Fruit fly (Drosophila melanogaster) whole organism, embryonic: ENCODE results near the gene Hsp70Ba.

Experiments
- B-H1 ChIP-seq: fragments of 200-800 bp; sonication (Bioruptor generic); IDR thresholded peaks from 3 replicates; pipeline ENCODE4 v1.3.6; 2022; ENCODE audit warnings: missing biosample characterization, missing genetic modification characterization
- Bdp1 ChIP-seq: fragments of 200-800 bp; sonication (Bioruptor generic); optimal IDR thresholded peaks from 3 replicates; lab custom pipeline; 2016; ENCODE audit warnings: missing biosample characterization, missing genetic modification characterization
- CG10462 ChIP-seq: fragments of 200-800 bp; sonication (Bioruptor generic); optimal IDR thresholded peaks from 2 replicates; lab custom pipeline; 2016; ENCODE audit warnings: missing biosample characterization, missing genetic modification characterization
- CG10565 ChIP-seq: fragments of 200-800 bp; sonication (Bioruptor generic); optimal IDR thresholded peaks from 3 replicates; lab custom pipeline; 2016; ENCODE audit warnings: missing biosample characterization, mild to moderate bottlenecking, missing genetic modification characterization
- CG11085 ChIP-seq: fragments of 200-800 bp; sonication (Bioruptor generic); IDR thresholded peaks from 2 replicates; pipeline ENCODE4 v1.3.6; 2022; ENCODE audit warnings: missing biosample characterization, missing genetic modification characterization
- CG11093 ChIP-seq: fragments of 200-800 bp; sonication (Bioruptor generic); IDR thresholded peaks from 3 replicates; pipeline ENCODE4 v1.3.6; 2022; ENCODE audit warnings: missing biosample characterization, missing genetic modification characterization
- CG12071 ChIP-seq: fragments of 200-800 bp; sonication (Bioruptor generic); optimal IDR thresholded peaks from 3 replicates; lab custom pipeline; 2018; ENCODE audit warnings: missing biosample characterization, mild to moderate bottlenecking, missing genetic modification characterization
- CG1233 ChIP-seq: fragments of 200-800 bp; sonication (Bioruptor generic); optimal IDR thresholded peaks from 4 replicates; lab custom pipeline; 2018; ENCODE audit warnings: missing biosample characterization, mild to moderate bottlenecking, missing genetic modification characterization
- CG13296 ChIP-seq: fragments of 200-800 bp; sonication (Bioruptor generic); optimal IDR thresholded peaks from 3 replicates; lab custom pipeline; 2018; ENCODE audit warnings: missing biosample characterization, mild to moderate bottlenecking, missing genetic modification characterization
- CG13775 ChIP-seq: fragments of 200-800 bp; sonication (Bioruptor generic); optimal IDR thresholded peaks from 3 replicates; lab custom pipeline; 2017; ENCODE audit warnings: missing biosample characterization, mild to moderate bottlenecking, missing genetic modification characterization
- CG14014 ChIP-seq: fragments of 200-800 bp; sonication (Bioruptor generic); IDR thresholded peaks from 2 replicates; pipeline ENCODE4 v1.3.6; 2022; ENCODE audit warnings: missing biosample characterization, missing genetic modification characterization
- CG15514 ChIP-seq: fragments of 200-800 bp; sonication (Bioruptor generic); optimal IDR thresholded peaks from 3 replicates; lab custom pipeline; 2017; ENCODE audit warnings: missing biosample characterization, missing genetic modification characterization, mild to moderate bottlenecking, moderate library complexity, missing genetic modification reagents
- CG16815 ChIP-seq: fragments of 200-800 bp; sonication (Bioruptor generic); optimal IDR thresholded peaks from 3 replicates; lab custom pipeline; 2017; ENCODE audit warnings: missing biosample characterization, mild to moderate bottlenecking, missing genetic modification characterization
- CG16863 ChIP-seq: fragments of 200-800 bp; sonication (Bioruptor generic); optimal IDR thresholded peaks from 3 replicates; lab custom pipeline; 2016; ENCODE audit warnings: missing biosample characterization, missing genetic modification characterization
- CG17186 ChIP-seq: fragments of 200-800 bp; sonication (Bioruptor generic); optimal IDR thresholded peaks from 3 replicates; lab custom pipeline; 2017; ENCODE audit warnings: missing biosample characterization, missing genetic modification reagents, missing genetic modification characterization
- CG17612 ChIP-seq: fragments of 200-800 bp; sonication (Bioruptor generic); IDR thresholded peaks from 2 replicates; pipeline ENCODE4 v1.3.6; 2022; ENCODE audit warnings: missing biosample characterization, missing genetic modification characterization
- CG17829 ChIP-seq: fragments of 200-800 bp; optimal IDR thresholded peaks from 2 replicates; lab custom pipeline; 2019; ENCODE audit warnings: missing biosample characterization, mild to moderate bottlenecking, missing genetic modification characterization, moderate library complexity
- CG1832 ChIP-seq: fragments of 200-800 bp; sonication (Bioruptor generic); optimal IDR thresholded peaks from 2 replicates; lab custom pipeline; 2017; ENCODE audit warnings: missing biosample characterization, mild to moderate bottlenecking, missing genetic modification characterization, inconsistent platforms
- CG30403 ChIP-seq: fragments of 200-800 bp; sonication (Bioruptor generic); optimal IDR thresholded peaks from 3 replicates; lab custom pipeline; 2016; ENCODE audit warnings: missing biosample characterization, missing genetic modification characterization
- CG31441 ChIP-seq: fragments of 200-800 bp; sonication (Bioruptor generic); IDR thresholded peaks from 2 replicates; pipeline ENCODE4 v1.3.6; 2022; ENCODE audit warnings: missing biosample characterization, missing genetic modification characterization
- CG3163 ChIP-seq: fragments of 200-800 bp; sonication (Bioruptor generic); optimal IDR thresholded peaks from 3 replicates; lab custom pipeline; 2016; ENCODE audit warnings: missing biosample characterization, missing genetic modification characterization
- CG34376 ChIP-seq: fragments of 200-800 bp; sonication (Bioruptor generic); optimal IDR thresholded peaks from 2 replicates; lab custom pipeline; 2018; ENCODE audit warnings: missing biosample characterization, mild to moderate bottlenecking, missing genetic modification characterization
- CG4730 ChIP-seq: fragments of 200-800 bp; sonication (Bioruptor generic); IDR thresholded peaks from 2 replicates; pipeline ENCODE4 v1.3.6; 2022; ENCODE audit warnings: missing biosample characterization, missing genetic modification characterization
- CG5953 ChIP-seq: fragments of 200-800 bp; sonication (Bioruptor generic); IDR thresholded peaks from 2 replicates; pipeline ENCODE4 v1.3.6; 2022; ENCODE audit warnings: missing biosample characterization, missing genetic modification characterization
- CHES-1-like ChIP-seq: fragments of 200-800 bp; sonication (Bioruptor generic); optimal IDR thresholded peaks from 2 replicates; lab custom pipeline; 2016; ENCODE audit warnings: missing biosample characterization, missing genetic modification characterization
- HHEX ChIP-seq: fragments of 200-800 bp; sonication (Bioruptor generic); optimal IDR thresholded peaks from 3 replicates; lab custom pipeline; 2017; ENCODE audit warnings: missing biosample characterization, mild to moderate bottlenecking, missing genetic modification characterization, missing genetic modification reagents
- Hr3 ChIP-seq: fragments of 200-800 bp; sonication (Bioruptor generic); optimal IDR thresholded peaks from 3 replicates; lab custom pipeline; 2016; ENCODE audit warnings: missing biosample characterization, missing genetic modification characterization
- Lim3 ChIP-seq: fragments of 200-800 bp; sonication (Bioruptor generic); IDR thresholded peaks from 2 replicates; pipeline ENCODE4 v1.3.6; 2022; ENCODE audit warnings: missing biosample characterization, missing genetic modification characterization
- Myb ChIP-seq: fragments of 200-800 bp; sonication (Bioruptor generic); optimal IDR thresholded peaks from 2 replicates; lab custom pipeline; 2016; ENCODE audit warnings: missing biosample characterization, missing genetic modification characterization
- Ravus ChIP-seq: fragments of 200-800 bp; sonication (Bioruptor generic); IDR thresholded peaks from 2 replicates; pipeline ENCODE4 v1.3.6; 2022; ENCODE audit warnings: missing biosample characterization, missing genetic modification characterization
- Spps ChIP-seq: fragments of 200-800 bp; sonication (Bioruptor generic); optimal IDR thresholded peaks from 2 replicates; lab custom pipeline; 2018; ENCODE audit warnings: missing biosample characterization, mild to moderate bottlenecking, missing genetic modification characterization
- ap ChIP-seq: fragments of 200-800 bp; sonication (Bioruptor generic); IDR thresholded peaks from 2 replicates; pipeline ENCODE4 v1.3.6; 2022; ENCODE audit warnings: missing biosample characterization, missing genetic modification characterization
- ash1 ChIP-seq: fragments of 200-800 bp; sonication (Bioruptor generic); optimal IDR thresholded peaks from 2 replicates; lab custom pipeline; 2018; ENCODE audit warnings: missing biosample characterization, mild to moderate bottlenecking, missing genetic modification characterization
- az2 ChIP-seq: fragments of 200-800 bp; sonication (Bioruptor generic); optimal IDR thresholded peaks from 3 replicates; lab custom pipeline; 2016; ENCODE audit warnings: missing biosample characterization, missing genetic modification characterization
- chinmo ChIP-seq: fragments of 200-800 bp; sonication (Bioruptor generic); IDR thresholded peaks from 4 replicates; pipeline ENCODE4 v1.3.6; 2022; ENCODE audit warnings: missing biosample characterization, missing genetic modification characterization; ENCODE audit not compliant: partially characterized antibody
- chn ChIP-seq: fragments of 200-800 bp; sonication (Bioruptor generic); optimal IDR thresholded peaks from 2 replicates; lab custom pipeline; 2016; ENCODE audit warnings: missing biosample characterization, missing genetic modification characterization
- ci ChIP-seq: fragments of 200-800 bp; sonication (Bioruptor generic); IDR thresholded peaks from 3 replicates; pipeline ENCODE4 v1.3.6; 2022; ENCODE audit warnings: missing biosample characterization, missing genetic modification characterization
- dati ChIP-seq: fragments of 200-800 bp; sonication (Bioruptor generic); IDR thresholded peaks from 2 replicates; pipeline ENCODE4 v1.3.6; 2022; ENCODE audit warnings: missing biosample characterization, missing genetic modification characterization
- dpn ChIP-seq, 2 experiments: fragments of 200-800 bp; sonication (Bioruptor generic); optimal IDR thresholded peaks; 3 replicates each; lab custom pipeline; 2016; ENCODE audit warnings: missing biosample characterization in 2 of 2, missing genetic modification characterization in 2 of 2
- dysf ChIP-seq: fragments of 200-800 bp; sonication (Bioruptor generic); IDR thresholded peaks from 3 replicates; pipeline ENCODE4 v1.3.6; 2022; ENCODE audit warnings: missing biosample characterization, missing genetic modification characterization
- esg ChIP-seq: fragments of 200-800 bp; sonication (Bioruptor generic); conservative IDR thresholded peaks from 2 replicates; pipeline ENCODE4 v1.3.6; 2022; ENCODE audit warnings: missing biosample characterization, missing genetic modification characterization
- eyg ChIP-seq: fragments of 200-800 bp; sonication (Bioruptor generic); optimal IDR thresholded peaks from 3 replicates; lab custom pipeline; 2016; ENCODE audit warnings: missing biosample characterization, missing genetic modification characterization
- ind ChIP-seq: fragments of 200-800 bp; sonication (Bioruptor generic); optimal IDR thresholded peaks from 3 replicates; lab custom pipeline; 2016; ENCODE audit warnings: missing biosample characterization, missing genetic modification characterization
- jing ChIP-seq: fragments of 200-800 bp; sonication (Bioruptor generic); optimal IDR thresholded peaks from 2 replicates; lab custom pipeline; 2018; ENCODE audit warnings: missing biosample characterization, mild to moderate bottlenecking, missing genetic modification characterization
- mld ChIP-seq: fragments of 200-800 bp; sonication (Bioruptor generic); IDR thresholded peaks from 3 replicates; pipeline ENCODE4 v1.3.6; 2022; ENCODE audit warnings: missing biosample characterization, missing genetic modification characterization; ENCODE audit not compliant: partially characterized antibody
- nmo ChIP-seq: fragments of 200-800 bp; sonication (Bioruptor generic); optimal IDR thresholded peaks from 2 replicates; lab custom pipeline; 2018; ENCODE audit warnings: missing biosample characterization, mild to moderate bottlenecking, missing genetic modification characterization, moderate library complexity
- p53 ChIP-seq: fragments of 200-800 bp; sonication (Bioruptor generic); optimal IDR thresholded peaks from 2 replicates; lab custom pipeline; 2016; ENCODE audit warnings: missing biosample characterization, missing genetic modification characterization
- prd ChIP-seq, 3 experiments: fragments of >200 bp in 2 of 3; fragments of 200-800 bp in 1 of 3; sonication (Bioruptor generic) in 1 of 3; optimal IDR thresholded peaks in 2 of 3; IDR thresholded peaks in 1 of 3; 2 replicates in 2 of 3; 3 replicates in 1 of 3; pipeline versions ENCODE4 v1.3.6 to Lab custom; 2017 to 2022; ENCODE audit warnings: missing biosample characterization in 1 of 3, missing genetic modification characterization in 1 of 3

The Hsp70Ba gene

DNA sequence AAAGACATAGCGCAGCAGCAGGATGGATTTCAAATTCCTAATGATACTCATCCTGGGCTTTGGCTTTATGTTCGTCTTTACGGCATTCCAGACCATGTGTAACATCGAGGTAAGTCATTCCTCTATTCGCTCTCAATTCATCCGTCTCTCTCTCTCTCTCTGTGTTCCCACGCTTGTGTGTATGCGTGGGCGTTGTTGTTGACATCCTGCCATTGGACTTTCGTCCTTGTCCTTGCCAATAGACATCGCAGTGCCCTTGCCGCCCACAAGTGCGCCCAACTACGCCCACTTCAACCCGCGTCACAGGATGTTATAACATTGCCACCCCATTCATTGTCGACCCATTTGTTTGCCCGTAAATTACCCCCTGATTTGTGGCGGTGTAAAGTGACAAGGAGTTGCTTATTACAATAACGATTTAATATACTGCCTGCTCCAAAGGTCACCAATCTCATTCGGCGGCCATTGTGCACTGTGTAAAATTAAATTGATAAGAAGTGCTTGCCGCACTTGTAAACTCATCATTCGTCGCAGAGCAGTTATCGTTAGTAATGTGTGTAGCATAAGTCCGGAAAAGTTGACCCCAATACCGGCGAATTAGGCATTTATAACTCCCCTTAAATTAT, 17.8 kb downstream of the Hsp70Ba start (continued):
- TF ChIP-seq CG5953 (0 out of 2 replicates have a peak, but pooled peaks have one; percentile 19), ci (GFP tag; lab: Robert Waterston, UW) (no peak), chn (peak; percentile 49)

- peak; percentile 96 for TF ChIP-seq Bdp1 (GFP tag; lab: Kevin White, UChicago)
- TF ChIP-seq mld, result no peak; the same call in 2 of the 3 replicates
- peak; percentile 96 for TF ChIP-seq CG15514 (GFP tag; lab: Kevin White, UChicago)
- peak; percentile 99 for TF ChIP-seq CHES-1-like
- peak; percentile 99 for TF ChIP-seq CG16863 (GFP tag; lab: Kevin White, UChicago)
- peak; percentile 99 for TF ChIP-seq Lim3 (GFP tag; lab: Robert Waterston, UW)
- peak; percentile 99 to 100 for TF ChIP-seq dpn (GFP tag; optimal IDR thresholded peaks at IDR 0.05; lab: Kevin White, UChicago)
- TF ChIP-seq Myb, result peak; percentile 92
- TF ChIP-seq CG17612 (GFP tag; lab: Robert Waterston, UW), result peak; percentile 99
- peak; percentile 97 for TF ChIP-seq chinmo
- peak; percentile 99 for TF ChIP-seq CG10462 (GFP tag; lab: Kevin White, UChicago)
- peak; percentile 99 for TF ChIP-seq CG12071 (GFP tag; lab: Kevin White, UChicago)
- TF ChIP-seq esg (GFP tag; lab: Robert Waterston, UW), result peak; percentile 100
- TF ChIP-seq CG1832, result no peak
- TF ChIP-seq eyg (GFP tag; lab: Kevin White, UChicago), result peak; percentile 99
- TF ChIP-seq dysf (GFP tag; lab: Robert Waterston, UW), result peak; percentile 100
- TF ChIP-seq ap, result peak; percentile 100
- TF ChIP-seq CG11093 (GFP tag; lab: Robert Waterston, UW), result peak; percentile 100
- peak; percentile 99 for TF ChIP-seq CG11085 (GFP tag; lab: Robert Waterston, UW)
- TF ChIP-seq CG17829 (tag; lab: Kevin White, UChicago), result peak; percentile 100
- TF ChIP-seq Spps (tag; lab: Kevin White, UChicago), result peak; percentile 100
- TF ChIP-seq CG13775 (GFP tag; lab: Kevin White, UChicago), result peak; percentile 99
- TF ChIP-seq prd (optimal IDR thresholded peaks at IDR 0.05; lab: Kevin White, UChicago), result no peak
- peak; percentile 100 for TF ChIP-seq prd (GFP tag; IDR thresholded peaks at IDR 0.05; lab: Robert Waterston, UW)
- TF ChIP-seq dati (GFP tag; lab: Robert Waterston, UW), result peak; percentile 99
- TF ChIP-seq CG4730 (GFP tag; lab: Robert Waterston, UW), result peak; percentile 100
- TF ChIP-seq CG16815 (GFP tag; lab: Kevin White, UChicago), result peak; percentile 99
- peak; percentile 100 for TF ChIP-seq CG14014 (GFP tag; lab: Robert Waterston, UW)
- peak; percentile 100 for TF ChIP-seq CG13296 (GFP tag; lab: Kevin White, UChicago)
- peak; percentile 100 for TF ChIP-seq Hr3 (GFP tag; lab: Kevin White, UChicago)
- peak; percentile 99 for TF ChIP-seq ind
- peak; percentile 99 for TF ChIP-seq Ravus (GFP tag; lab: Robert Waterston, UW)
- TF ChIP-seq CG34376 (GFP tag; lab: Kevin White, UChicago), result peak; percentile 100
- peak; percentile 98 for TF ChIP-seq CG10565
- TF ChIP-seq B-H1, result peak; percentile 100
- peak; percentile 99 for TF ChIP-seq jing (GFP tag; lab: Kevin White, UChicago)
- peak; percentile 96 for TF ChIP-seq CG17186 (GFP tag; lab: Kevin White, UChicago)
- peak; percentile 99 for TF ChIP-seq CG31441 (GFP tag; lab: Robert Waterston, UW)
- peak; percentile 96 for TF ChIP-seq p53 (GFP tag; lab: Kevin White, UChicago)
- peak; percentile 92 for TF ChIP-seq CG3163 (GFP tag; lab: Kevin White, UChicago)
- peak; percentile 100 for TF ChIP-seq CG30403 (GFP tag; lab: Kevin White, UChicago)
- TF ChIP-seq nmo (GFP tag; lab: Kevin White, UChicago), result peak; percentile 100
- peak; percentile 100 for TF ChIP-seq HHEX (GFP tag; lab: Kevin White, UChicago)
- TF ChIP-seq az2 (GFP tag; lab: Kevin White, UChicago), result peak; percentile 100
- peak; percentile 100 for TF ChIP-seq CG1233 (GFP tag; lab: Kevin White, UChicago)
- peak; percentile 98 for TF ChIP-seq ash1 (GFP tag; lab: Kevin White, UChicago)
Observed at dm6 chr3R:12448889-12449314, 18.7 kb downstream of the Hsp70Ba start, which contains the start of gene CG18549. Gene CG18549 (plus strand): TSS chr3R:12449296.
